Worm (Caenorhabditis elegans) whole organism, early embryonic: ENCODE results near the gene T04B2.8.
"Not testable (repeated sequence)": the region's sequence is repeated elsewhere in the genome, so short reads cannot be mapped to it uniquely, and the experiment has no call there.

ENCODE experiments used
- B0310.2 ChIP-seq: sonication (generic microtip); optimal IDR thresholded peaks from 2 replicates; lab custom pipeline; 2016; ENCODE audit warnings: mild to moderate bottlenecking, missing genetic modification characterization, missing compliant biosample characterization
- F13C5.2 ChIP-seq: sonication (generic microtip); optimal IDR thresholded peaks from 2 replicates; lab custom pipeline; 2017; ENCODE audit warnings: mild to moderate bottlenecking, missing genetic modification characterization, inconsistent platforms, missing compliant biosample characterization
- aly-1 ChIP-seq: sonication (generic microtip); optimal IDR thresholded peaks from 2 replicates; lab custom pipeline; 2016; ENCODE audit warnings: missing genetic modification characterization, missing compliant biosample characterization
- ama-1 ChIP-seq: fragments of 150-350 bp; optimal IDR thresholded peaks from 2 replicates; lab custom pipeline; 2014
- ceh-13 ChIP-seq: fragments of 200-800 bp; sonication (Bioruptor generic); optimal IDR thresholded peaks from 2 replicates; lab custom pipeline; 2018; ENCODE audit warnings: mild to moderate bottlenecking, missing genetic modification characterization, missing compliant biosample characterization
- ceh-36 ChIP-seq: sonication (generic microtip); optimal IDR thresholded peaks from 2 replicates; lab custom pipeline; 2016; ENCODE audit warnings: missing genetic modification characterization, inconsistent platforms, missing compliant biosample characterization
- ets-7 ChIP-seq: sonication (generic microtip); optimal IDR thresholded peaks from 2 replicates; lab custom pipeline; 2016; ENCODE audit warnings: missing genotype, missing genetic modification characterization, missing compliant biosample characterization
- flt-1 ChIP-seq: fragments of 200-800 bp; sonication (Bioruptor generic); IDR thresholded peaks from 2 replicates; pipeline ENCODE4 v1.3.6; 2022; ENCODE audit warnings: missing genetic modification characterization, missing compliant biosample characterization
- hmbx-1 ChIP-seq: sonication (generic microtip); optimal IDR thresholded peaks from 2 replicates; lab custom pipeline; 2016; ENCODE audit warnings: mild to moderate bottlenecking, missing genetic modification characterization, missing compliant biosample characterization
- hmg-4 ChIP-seq: fragments of 200-800 bp; sonication (Bioruptor generic); optimal IDR thresholded peaks from 2 replicates; lab custom pipeline; 2018; ENCODE audit warnings: mild to moderate bottlenecking, missing genetic modification characterization, missing compliant biosample characterization
- hnd-1 ChIP-seq: sonication (generic microtip); optimal IDR thresholded peaks from 2 replicates; lab custom pipeline; 2016; ENCODE audit warnings: missing genetic modification characterization, missing compliant biosample characterization
- pes-1 ChIP-seq: fragments of 200-800 bp; sonication (Bioruptor generic); IDR thresholded peaks from 2 replicates; pipeline ENCODE4 v1.3.6; 2022; ENCODE audit warnings: missing genetic modification reagents, missing genetic modification characterization, missing compliant biosample characterization
- scrt-1 ChIP-seq: fragments of 200-800 bp; sonication (Bioruptor generic); IDR thresholded peaks from 2 replicates; pipeline ENCODE4 v1.3.6; 2022; ENCODE audit warnings: missing genetic modification characterization, missing compliant biosample characterization
- sea-1 ChIP-seq: fragments of 200-800 bp; sonication (Bioruptor generic); conservative IDR thresholded peaks from 2 replicates; pipeline ENCODE4 v1.3.6; 2022; ENCODE audit warnings: missing genetic modification characterization, missing compliant biosample characterization
- tbx-11 ChIP-seq: fragments of 200-800 bp; sonication (Bioruptor generic); IDR thresholded peaks from 2 replicates; pipeline ENCODE4 v1.3.6; 2022; ENCODE audit warnings: missing genetic modification characterization, missing compliant biosample characterization
- tbx-37 ChIP-seq: fragments of 200-800 bp; sonication (Bioruptor generic); conservative IDR thresholded peaks from 2 replicates; pipeline ENCODE4 v1.3.6; 2022; ENCODE audit warnings: missing genetic modification reagents, missing genetic modification characterization, missing compliant biosample characterization
- tra-4 ChIP-seq: sonication (generic microtip); optimal IDR thresholded peaks from 2 replicates; lab custom pipeline; 2017; ENCODE audit warnings: missing genetic modification characterization, missing compliant biosample characterization

Gene T04B2.8

DNA sequence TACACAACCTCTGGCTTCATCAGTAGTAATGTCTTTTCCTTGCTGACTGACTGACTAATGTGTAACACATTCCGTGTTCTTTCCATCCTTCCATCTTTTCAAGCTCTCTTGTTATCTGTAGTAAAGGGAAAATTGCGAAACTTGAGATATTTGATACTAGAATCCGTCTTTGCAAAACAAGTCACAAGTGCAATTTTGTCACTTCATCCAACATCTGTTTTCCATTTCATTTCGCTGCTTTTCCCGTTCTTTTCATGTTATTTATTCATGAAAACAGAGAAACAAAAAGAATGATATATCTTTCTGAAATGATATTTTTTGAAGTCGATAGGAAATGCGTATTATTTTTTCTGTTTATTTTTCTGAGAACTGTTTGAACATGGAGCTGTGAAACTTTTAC, 5.0 kb downstream of the T04B2.8 start:
- TF ChIP-seq tra-4 = no peak
- no peak for TF ChIP-seq aly-1 (tag; lab: Kevin White, UChicago)
- TF ChIP-seq scrt-1 (GFP tag; lab: Robert Waterston, UW) = no peak
- TF ChIP-seq ceh-36 (tag; lab: Kevin White, UChicago) = no peak
- TF ChIP-seq pes-1 = no peak
- no peak for TF ChIP-seq F13C5.2
- TF ChIP-seq ceh-13 = no peak
- no peak for TF ChIP-seq tbx-37 (GFP tag; lab: Robert Waterston, UW)
- no peak for TF ChIP-seq flt-1
- TF ChIP-seq hnd-1 (tag; lab: Kevin White, UChicago) = no peak
- no peak for TF ChIP-seq ama-1 (lab: Kevin White, UChicago)
- no peak for TF ChIP-seq B0310.2 (tag; lab: Kevin White, UChicago)
- TF ChIP-seq sea-1 = no peak

DNA sequence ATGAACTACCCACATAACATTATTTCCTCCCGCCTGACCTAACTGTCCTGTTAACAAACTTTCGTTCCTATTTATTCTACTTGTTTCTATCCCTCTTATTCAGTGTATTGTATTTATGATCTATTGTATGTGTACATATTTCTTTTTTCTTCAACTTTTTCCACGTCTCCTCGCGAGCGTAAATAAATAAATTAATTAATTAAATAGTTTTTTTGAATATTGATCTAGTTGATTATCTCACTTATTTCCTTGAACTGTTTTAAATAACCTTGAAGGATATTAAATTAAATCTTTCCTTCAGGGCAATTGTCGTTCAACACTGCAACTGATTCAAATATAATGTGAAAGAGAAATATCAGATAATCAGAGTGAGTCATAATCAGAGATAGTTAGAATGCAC, 8.1 kb downstream of the T04B2.8 start, which contains the start of gene frk-1:
Gene frk-1 (plus strand): TSS at position 301 of the 400 bp plus-strand sequence.
- TF ChIP-seq ceh-13 (no peak), tra-4 (no peak), scrt-1 (GFP tag; lab: Robert Waterston, UW) (no peak), tbx-37 (GFP tag; lab: Robert Waterston, UW) (no peak), aly-1 (tag; lab: Kevin White, UChicago) (no peak), hnd-1 (tag; lab: Kevin White, UChicago) (no peak), B0310.2 (tag; lab: Kevin White, UChicago) (no peak), ama-1 (lab: Kevin White, UChicago) (no peak), hmbx-1 (tag; lab: Kevin White, UChicago) (no peak), pes-1 (no peak), F13C5.2 (no peak), ets-7 (tag; lab: Kevin White, UChicago) (no peak), flt-1 (no peak), hmg-4 (GFP tag; lab: Kevin White, UChicago) (no peak), tbx-11 (GFP tag; lab: Robert Waterston, UW) (no peak), ceh-36 (tag; lab: Kevin White, UChicago) (no peak), sea-1 (no peak)

DNA sequence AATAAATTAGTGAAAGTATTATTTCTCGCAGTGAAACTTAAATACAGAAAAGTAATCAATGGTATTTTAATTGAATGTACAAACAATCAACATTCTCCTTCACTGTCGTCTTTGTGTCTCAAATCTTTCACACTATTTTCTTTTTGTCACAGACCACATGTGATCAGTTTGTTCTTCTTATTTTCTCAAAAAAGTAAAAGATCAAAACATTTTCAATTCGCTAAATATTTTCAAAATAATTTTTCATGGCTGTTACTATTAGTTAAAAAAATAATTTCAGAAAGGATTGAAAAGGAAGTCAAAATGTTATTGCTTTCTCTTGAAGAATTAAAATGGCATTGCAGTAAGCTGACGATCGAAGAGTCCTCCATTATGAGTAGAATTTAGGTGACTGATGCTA, 10.2 kb downstream of the T04B2.8 start, which contains the start of gene dhs-31:
Gene dhs-31 (minus strand): TSS at position 101 of the 400 bp plus-strand sequence.
- no peak for TF ChIP-seq hnd-1 (tag; lab: Kevin White, UChicago)
- TF ChIP-seq flt-1 = no peak
- no peak for TF ChIP-seq tbx-37 (GFP tag; lab: Robert Waterston, UW)
- TF ChIP-seq tra-4 = no peak
- TF ChIP-seq B0310.2 (tag; lab: Kevin White, UChicago) = no peak
- no peak for TF ChIP-seq ets-7 (tag; lab: Kevin White, UChicago)
- no peak for TF ChIP-seq hmbx-1 (tag; lab: Kevin White, UChicago)
- no peak for TF ChIP-seq sea-1

DNA sequence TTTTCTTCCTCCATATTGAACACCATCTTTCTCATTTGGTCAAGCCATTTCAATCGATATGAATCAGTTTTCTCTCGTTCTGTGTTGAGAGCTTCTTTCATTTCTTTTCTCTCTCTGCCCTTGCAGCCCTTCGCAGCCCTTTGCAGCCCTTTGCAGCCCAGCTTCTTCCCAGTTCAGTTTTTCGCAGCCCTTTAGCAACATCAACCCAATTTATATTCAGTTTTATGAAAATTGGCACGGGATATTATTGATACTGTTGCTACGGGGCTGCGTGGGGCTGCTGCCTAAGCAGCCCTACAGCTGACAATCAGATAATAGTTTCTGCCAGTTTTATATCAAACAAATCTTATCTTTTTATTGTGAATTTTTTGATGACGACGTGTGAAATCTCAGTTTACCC, 14.0 kb downstream of the T04B2.8 start, which contains the start of gene F44D12.10:
Gene F44D12.10 (minus strand): TSS at position 101 of the 400 bp plus-strand sequence.
- no peak for TF ChIP-seq B0310.2 (tag; lab: Kevin White, UChicago)
- no peak for TF ChIP-seq flt-1
- no peak for TF ChIP-seq hmbx-1 (tag; lab: Kevin White, UChicago)
- no peak for TF ChIP-seq tbx-11 (GFP tag; lab: Robert Waterston, UW)
- no peak for TF ChIP-seq ets-7 (tag; lab: Kevin White, UChicago)
- no peak for TF ChIP-seq tra-4
- TF ChIP-seq aly-1 (tag; lab: Kevin White, UChicago) = no peak
- TF ChIP-seq sea-1 = no peak
- no peak for TF ChIP-seq hmg-4 (GFP tag; lab: Kevin White, UChicago)
- TF ChIP-seq ceh-13 = no peak
- no peak for TF ChIP-seq pes-1
- TF ChIP-seq scrt-1 (GFP tag; lab: Robert Waterston, UW) = no peak
- no peak for TF ChIP-seq F13C5.2
- TF ChIP-seq hnd-1 (tag; lab: Kevin White, UChicago) = no peak
- TF ChIP-seq ama-1 (lab: Kevin White, UChicago) = no peak
- TF ChIP-seq tbx-37 (GFP tag; lab: Robert Waterston, UW) = no peak
- TF ChIP-seq ceh-36 (tag; lab: Kevin White, UChicago) = no peak

- no peak for TF ChIP-seq B0310.2 (tag; lab: Kevin White, UChicago)
- TF ChIP-seq hnd-1 (tag; lab: Kevin White, UChicago) = no peak
- TF ChIP-seq ceh-13 = no peak
- TF ChIP-seq hmg-4 (GFP tag; lab: Kevin White, UChicago) = no peak
- TF ChIP-seq flt-1 = no peak
- no peak for TF ChIP-seq tbx-37 (GFP tag; lab: Robert Waterston, UW)
- TF ChIP-seq pes-1 = no peak
- TF ChIP-seq aly-1 (tag; lab: Kevin White, UChicago) = no peak
- TF ChIP-seq sea-1 = no peak
- TF ChIP-seq F13C5.2 = no peak
- no peak for TF ChIP-seq ceh-36 (tag; lab: Kevin White, UChicago)
- no peak for TF ChIP-seq ama-1 (lab: Kevin White, UChicago)
- no peak for TF ChIP-seq tra-4
- TF ChIP-seq scrt-1 (GFP tag; lab: Robert Waterston, UW) = no peak
- TF ChIP-seq ets-7 (tag; lab: Kevin White, UChicago) = no peak
- TF ChIP-seq tbx-11 (GFP tag; lab: Robert Waterston, UW) = no peak
- no peak for TF ChIP-seq hmbx-1 (tag; lab: Kevin White, UChicago)
These were observed 17.9 kb downstream of the T04B2.8 start, which contains the start of gene F44D12.6 for ce11 chrIV:10033053-10033452. Gene F44D12.6 (plus strand): TSS chrIV:10033353.

DNA sequence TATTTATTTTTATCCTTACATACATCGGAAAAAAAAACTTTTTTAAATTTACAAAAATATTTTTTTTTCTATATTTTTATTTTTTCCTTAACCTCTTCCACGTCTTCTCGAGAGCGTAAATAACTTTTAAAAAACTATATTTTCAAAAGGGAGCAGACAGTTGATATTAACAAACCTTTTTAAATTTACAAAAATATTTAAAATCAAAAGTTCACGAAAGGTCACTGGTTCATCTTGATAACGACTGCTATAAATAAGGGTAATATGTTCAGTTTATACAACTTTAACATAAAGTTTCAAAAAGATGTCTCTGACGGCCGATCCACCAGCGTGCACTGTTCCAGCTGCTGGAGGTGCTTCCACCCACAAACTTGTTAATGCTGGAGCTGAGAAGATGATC, 22.2 kb downstream of the T04B2.8 start, which contains the start of the genes F44D12.16 and msd-2:
Gene F44D12.16 (plus strand): TSS at position 301 of the 400 bp plus-strand sequence.
Gene msd-2 (plus strand): TSS at position 305 of the 400 bp plus-strand sequence.
- not testable (repeated sequence) for TF ChIP-seq F13C5.2; ceh-13; ceh-36 (tag; lab: Kevin White, UChicago)

DNA sequence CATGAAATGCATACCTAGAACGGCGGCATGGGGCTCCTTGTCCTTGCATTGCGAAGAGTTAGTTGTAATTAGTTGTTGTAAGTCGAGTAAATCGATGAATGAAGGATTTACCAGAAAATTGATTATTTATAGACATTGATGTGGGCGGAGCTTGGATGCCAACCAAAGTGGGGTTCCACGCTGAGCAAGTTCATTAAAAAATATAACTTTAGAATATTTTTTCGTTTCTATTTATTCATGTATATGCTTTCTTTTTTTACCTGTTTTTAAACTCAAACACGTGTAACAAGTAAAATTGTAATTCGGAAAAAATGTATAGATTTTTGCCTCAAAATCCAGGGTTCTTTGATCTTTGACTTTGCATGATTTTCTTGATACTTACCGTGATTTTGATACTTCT, 23.4 kb downstream of the T04B2.8 start, which contains the start of gene gipc-2:
Gene gipc-2 (minus strand): TSS at position 101 of the 400 bp plus-strand sequence.
- TF ChIP-seq ceh-36 (tag; lab: Kevin White, UChicago) = no peak
- TF ChIP-seq ama-1 (lab: Kevin White, UChicago) = no peak
- TF ChIP-seq tra-4 = no peak
- no peak for TF ChIP-seq hnd-1 (tag; lab: Kevin White, UChicago)
